Fruit fly (Drosophila melanogaster) whole organism, wandering third instar larva: ENCODE data around the gene spz5.

ENCODE experiments used
- Abd-B ChIP-seq: fragments of >200 bp; optimal IDR thresholded peaks from 2 replicates; lab custom pipeline; 2017; ENCODE audit warnings: missing biosample characterization, missing genetic modification characterization
- Dfd ChIP-seq: fragments of >200 bp; optimal IDR thresholded peaks from 2 replicates; lab custom pipeline; 2017; ENCODE audit warnings: missing biosample characterization, missing genetic modification characterization
- GATAd ChIP-seq: sonication (Bioruptor generic); optimal IDR thresholded peaks from 2 replicates; lab custom pipeline; 2016; ENCODE audit warnings: missing biosample characterization, missing genetic modification characterization
- Hr78 ChIP-seq: fragments of >200 bp; optimal IDR thresholded peaks from 2 replicates; lab custom pipeline; 2017; ENCODE audit warnings: missing biosample characterization, missing genetic modification characterization
- Hr83 ChIP-seq: fragments of 200-300 bp; sonication (Bioruptor generic); optimal IDR thresholded peaks from 2 replicates; lab custom pipeline; 2016; ENCODE audit warnings: missing biosample characterization, mild to moderate bottlenecking, missing genetic modification characterization, moderate library complexity; ENCODE audit not compliant: poor library complexity, severe bottlenecking
- Rel ChIP-seq, 2 experiments: fragments of 200-800 bp; sonication (Bioruptor generic) in 1 of 2; optimal IDR thresholded peaks; 2 replicates in 1 of 2; 3 replicates in 1 of 2; lab custom pipeline; 2016 to 2019; ENCODE audit warnings: mild to moderate bottlenecking in 2 of 2, missing biosample characterization in 2 of 2, missing genetic modification characterization in 2 of 2, moderate library complexity in 1 of 2
- brk ChIP-seq: fragments of 200-800 bp; sonication (Bioruptor generic); optimal IDR thresholded peaks from 2 replicates; lab custom pipeline; 2016; ENCODE audit warnings: missing biosample characterization, mild to moderate bottlenecking, missing genetic modification characterization
- fru ChIP-seq: fragments of 200-800 bp; sonication (Bioruptor generic); optimal IDR thresholded peaks from 3 replicates; lab custom pipeline; 2016; ENCODE audit warnings: missing biosample characterization, mild to moderate bottlenecking, missing genetic modification characterization
- h ChIP-seq: fragments of 200-800 bp; sonication (Bioruptor generic); optimal IDR thresholded peaks from 3 replicates; lab custom pipeline; 2016; ENCODE audit warnings: missing biosample characterization, mild to moderate bottlenecking, missing genetic modification characterization
- jim ChIP-seq: fragments of 175-275, 200-325 bp; sonication (Bioruptor generic); optimal IDR thresholded peaks from 2 replicates; lab custom pipeline; 2016; ENCODE audit warnings: missing biosample characterization, mild to moderate bottlenecking, missing genetic modification characterization
- psq ChIP-seq: fragments of 200-800 bp; sonication (Bioruptor generic); optimal IDR thresholded peaks from 3 replicates; lab custom pipeline; 2017; ENCODE audit warnings: missing biosample characterization, mild to moderate bottlenecking, missing genetic modification characterization, moderate library complexity

DNA sequence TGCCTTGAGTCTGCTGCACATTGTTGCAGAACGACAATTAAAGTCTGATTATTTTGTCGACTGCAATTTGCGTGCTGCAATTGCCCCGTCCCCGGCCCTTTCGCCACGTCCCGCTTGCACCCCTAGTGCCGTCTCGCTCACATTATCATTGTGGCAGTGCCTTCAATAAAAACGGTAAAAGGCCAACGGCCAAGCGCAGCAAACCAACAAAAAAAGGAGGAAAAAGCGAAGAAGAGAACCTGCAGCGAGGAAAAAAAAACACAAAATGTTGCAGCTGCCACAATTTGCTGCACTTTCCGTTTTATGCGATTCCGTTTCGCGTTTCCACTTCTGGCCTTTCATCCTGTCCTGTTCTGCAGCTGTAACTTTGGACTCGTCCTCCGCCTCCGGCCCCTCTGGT is 17.9 kb downstream of the spz5 start:
- no peak for TF ChIP-seq h
- TF ChIP-seq jim (GFP tag; lab: Kevin White, UChicago), result no peak
- TF ChIP-seq Abd-B (GFP tag; lab: Kevin White, UChicago), result no peak
- peak; percentile 66 for TF ChIP-seq psq (GFP tag; lab: Kevin White, UChicago)
- TF ChIP-seq brk (GFP tag; lab: Kevin White, UChicago), result no peak
- TF ChIP-seq Hr83 (GFP tag; lab: Kevin White, UChicago), result no peak
- TF ChIP-seq fru (GFP tag; lab: Kevin White, UChicago), result no peak
- TF ChIP-seq Hr78, result no peak
- no peak for TF ChIP-seq Dfd (GFP tag; lab: Kevin White, UChicago)
- TF ChIP-seq Rel (GFP tag; optimal IDR thresholded peaks at IDR 0.05; lab: Kevin White, UChicago), result peak; percentile 23
- no peak for TF ChIP-seq Rel (tag; optimal IDR thresholded peaks at IDR 0.05; lab: Kevin White, UChicago)
- no peak for TF ChIP-seq GATAd (GFP tag; lab: Kevin White, UChicago)
